Worm (Caenorhabditis elegans): Measurements from ENCODE around the gene F40F8.3.

F40F8.3 gene

DNA sequence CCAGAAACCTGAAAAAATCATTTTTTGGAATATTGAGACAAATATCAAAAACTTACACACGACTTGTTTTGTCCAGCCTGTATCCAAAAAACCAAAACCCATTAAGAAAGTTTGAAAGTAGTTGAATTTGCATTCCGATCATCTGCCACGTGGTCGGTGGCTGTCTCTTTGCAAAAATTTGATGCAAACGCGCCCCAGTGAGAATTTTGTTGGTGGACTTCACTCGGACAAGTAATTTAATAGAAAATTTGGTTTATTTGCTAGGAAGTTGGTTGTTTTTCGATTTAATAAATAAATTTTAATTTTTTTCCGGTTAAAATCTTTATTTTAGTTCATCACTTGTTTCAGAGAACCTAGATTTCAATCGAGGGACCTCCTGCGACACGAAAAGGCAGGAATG, 46.3 kb downstream of the F40F8.3 start:
- TF ChIP-seq C34F6.9 (tag; optimal IDR thresholded peaks at IDR 0.05): no peak
- TF ChIP-seq sma-9 (GFP tag; optimal IDR thresholded peaks at IDR 0.05): no peak
- TF ChIP-seq sma-9 (tag; optimal IDR thresholded peaks at IDR 0.05): no peak
- TF ChIP-seq R02D3.7 (tag; optimal IDR thresholded peaks at IDR 0.05): no peak

DNA sequence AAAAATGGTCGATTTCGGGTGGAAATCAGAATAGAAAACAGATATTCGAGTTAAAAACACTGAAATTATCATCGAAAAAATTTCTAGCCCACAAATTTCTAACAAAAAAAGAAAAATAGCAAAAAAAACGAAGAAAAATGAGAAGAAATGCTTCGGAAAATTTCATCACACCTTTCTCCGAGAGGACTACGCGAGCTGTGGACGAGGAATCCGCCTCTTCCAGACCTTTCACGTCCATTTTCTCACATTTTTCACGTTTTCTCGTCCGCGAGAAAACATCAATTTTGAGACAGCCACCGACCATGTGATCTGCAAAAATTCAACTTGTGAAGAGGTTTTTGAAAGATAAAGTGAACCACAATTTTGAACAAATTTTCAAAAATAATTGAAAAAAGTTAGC, 47.4 kb downstream of the F40F8.3 start:
- no peak for TF ChIP-seq Y55F3AM.14 (GFP tag; optimal IDR thresholded peaks at IDR 0.05)
- TF ChIP-seq nhr-6 (tag; optimal IDR thresholded peaks at IDR 0.05): no peak
- TF ChIP-seq ztf-1 (GFP tag; conservative IDR thresholded peaks at IDR 0.05): no peak
- TF ChIP-seq ceh-16 (tag; optimal IDR thresholded peaks at IDR 0.05): no peak
- peak; percentile 6 for TF ChIP-seq C34F6.9 (tag; optimal IDR thresholded peaks at IDR 0.05)
- TF ChIP-seq unc-55 (GFP tag; optimal IDR thresholded peaks at IDR 0.05): peak; percentile 15
- no peak for TF ChIP-seq nhr-23 (tag; optimal IDR thresholded peaks at IDR 0.05)
- peak in 1 of 2 experiments; percentile 35 for TF ChIP-seq lsy-2 (tag; optimal IDR thresholded peaks at IDR 0.05)

DNA sequence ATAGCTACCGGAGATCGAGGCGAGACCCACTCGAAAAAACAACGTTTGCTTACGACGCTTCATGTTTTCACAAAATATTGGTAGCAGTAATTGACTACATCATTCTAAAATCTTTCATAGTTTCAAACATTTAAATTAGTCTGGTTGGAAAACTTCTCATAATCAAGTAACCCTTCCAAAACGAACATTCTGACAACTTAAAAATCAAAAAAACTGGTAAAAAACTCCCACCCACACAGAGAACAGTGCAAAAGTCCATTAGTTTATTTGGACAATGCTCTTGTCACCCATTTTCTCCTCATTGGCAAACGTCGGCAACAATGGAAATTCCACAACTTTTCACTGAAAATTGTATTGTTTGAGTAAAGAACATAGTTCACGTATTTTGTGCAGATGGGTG, 48.3 kb downstream of the F40F8.3 start, which contains the start of gene F37H8.6:
Gene F37H8.6 (minus strand): TSS at position 101 of the 400 bp plus-strand sequence.
- TF ChIP-seq ceh-82 (tag; optimal IDR thresholded peaks at IDR 0.05): no peak
- no peak for TF ChIP-seq nhr-11 (tag; optimal IDR thresholded peaks at IDR 0.05)
- no peak for TF ChIP-seq ama-1 (optimal IDR thresholded peaks at IDR 0.05)
- no peak for TF ChIP-seq sma-9 (GFP tag; optimal IDR thresholded peaks at IDR 0.05)
- TF ChIP-seq sma-9 (tag; optimal IDR thresholded peaks at IDR 0.05): no peak
- TF ChIP-seq unc-55 (GFP tag; optimal IDR thresholded peaks at IDR 0.05): no peak
- no peak for TF ChIP-seq lin-13 (GFP tag; optimal IDR thresholded peaks at IDR 0.05)
- no peak for TF ChIP-seq ceh-16 (tag; optimal IDR thresholded peaks at IDR 0.05)
- TF ChIP-seq R02D3.7 (tag; optimal IDR thresholded peaks at IDR 0.05): no peak
- TF ChIP-seq ZK546.5 (tag; optimal IDR thresholded peaks at IDR 0.05): no peak
- TF ChIP-seq nhr-10 (tag; optimal IDR thresholded peaks at IDR 0.05): no peak
- no peak for TF ChIP-seq elt-3 (tag; optimal IDR thresholded peaks at IDR 0.05)
- no peak for TF ChIP-seq sem-4 (tag; optimal IDR thresholded peaks at IDR 0.05)
- no peak for TF ChIP-seq ztf-11 (tag; optimal IDR thresholded peaks at IDR 0.05)
- no peak for TF ChIP-seq nhr-25 (tag; optimal IDR thresholded peaks at IDR 0.05)
- TF ChIP-seq nhr-21 (tag; optimal IDR thresholded peaks at IDR 0.05): no peak
- TF ChIP-seq sma-3 (GFP tag; optimal IDR thresholded peaks at IDR 0.05): no peak
- TF ChIP-seq lsy-2 (tag; optimal IDR thresholded peaks at IDR 0.05): no peak
- no peak for TF ChIP-seq mdl-1 (tag; optimal IDR thresholded peaks at IDR 0.05)

DNA sequence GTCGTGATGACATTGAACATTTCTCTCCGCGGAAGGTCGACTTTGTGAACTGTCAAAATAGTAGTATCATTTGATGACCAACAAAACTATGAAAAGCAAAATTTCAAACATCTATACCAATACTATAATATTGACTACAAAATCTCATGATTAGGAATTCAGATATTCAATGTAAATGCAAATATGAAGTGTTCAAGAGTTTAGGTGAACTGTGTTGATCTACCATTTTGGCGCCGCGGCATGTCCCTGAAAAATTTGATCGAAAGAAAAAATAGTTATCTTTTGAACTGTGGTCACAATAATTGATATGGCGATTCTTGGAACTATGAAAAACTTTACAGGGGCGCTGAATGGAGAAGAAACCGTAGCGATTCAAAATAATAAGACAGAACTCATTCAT, 49.6 kb downstream of the F40F8.3 start:
- TF ChIP-seq sma-3 (GFP tag; optimal IDR thresholded peaks at IDR 0.05) (no peak), mbf-1 (tag; optimal IDR thresholded peaks at IDR 0.05) (no peak), R02D3.7 (tag; optimal IDR thresholded peaks at IDR 0.05) (no peak), ceh-82 (tag; optimal IDR thresholded peaks at IDR 0.05) (no peak), lin-39 (tag; optimal IDR thresholded peaks at IDR 0.05) (no peak), lsy-2 (tag; optimal IDR thresholded peaks at IDR 0.05) (no peak), C34F6.9 (tag; optimal IDR thresholded peaks at IDR 0.05) (no peak), crh-2 (tag; optimal IDR thresholded peaks at IDR 0.05) (no peak), nhr-10 (tag; optimal IDR thresholded peaks at IDR 0.05) (no peak), lin-11 (tag; optimal IDR thresholded peaks at IDR 0.05) (no peak), ztf-4 (tag; optimal IDR thresholded peaks at IDR 0.05) (no peak), nhr-25 (tag; optimal IDR thresholded peaks at IDR 0.05) (no peak), sma-9 (GFP tag; optimal IDR thresholded peaks at IDR 0.05) (no peak), sma-9 (tag; optimal IDR thresholded peaks at IDR 0.05) (no peak), nhr-237 (tag; optimal IDR thresholded peaks at IDR 0.05) (no peak), fos-1 (tag; optimal IDR thresholded peaks at IDR 0.05) (no peak), ztf-1 (GFP tag; conservative IDR thresholded peaks at IDR 0.05) (no peak), elt-1 (tag; optimal IDR thresholded peaks at IDR 0.05) (no peak), skn-1 (tag; optimal IDR thresholded peaks at IDR 0.05) (no peak)
